Worm (Caenorhabditis elegans) whole organism, L4 larva: ENCODE results near the gene M02D8.5.

Experiments used
- D1046.2 ChIP-seq: fragments of 200-800 bp; sonication (Bioruptor generic); IDR thresholded peaks from 2 replicates; pipeline ENCODE4 v1.3.6; 2022; ENCODE audit warnings: missing genetic modification characterization, missing compliant biosample characterization
- F37D6.2 ChIP-seq: sonication (generic microtip); optimal IDR thresholded peaks from 2 replicates; lab custom pipeline; 2016; ENCODE audit warnings: mild to moderate bottlenecking, missing genetic modification characterization, missing compliant biosample characterization
- F49E8.2 ChIP-seq: sonication (generic microtip); optimal IDR thresholded peaks from 2 replicates; lab custom pipeline; 2016; ENCODE audit warnings: missing compliant biosample characterization, mild to moderate bottlenecking, missing genetic modification characterization, borderline replicate concordance
- R02D3.7 ChIP-seq: fragments of 150-350 bp; sonication (generic microtip); optimal IDR thresholded peaks from 3 replicates; lab custom pipeline; 2014; ENCODE audit warnings: missing biosample characterization, missing genetic modification characterization
- T26A8.4 ChIP-seq: fragments of 200-800 bp; sonication (Bioruptor generic); IDR thresholded peaks from 2 replicates; pipeline ENCODE4 v1.3.6; 2022; ENCODE audit warnings: missing genetic modification characterization, missing compliant biosample characterization
- Y105C5A.15 ChIP-seq: fragments of 200-800 bp; sonication (Bioruptor generic); IDR thresholded peaks from 2 replicates; pipeline ENCODE4 v1.3.6; 2022; ENCODE audit warnings: missing genetic modification characterization, missing compliant biosample characterization
- Y5F2A.4 ChIP-seq: fragments of 200-800 bp; sonication (Bioruptor generic); optimal IDR thresholded peaks from 2 replicates; lab custom pipeline; 2018; ENCODE audit warnings: mild to moderate bottlenecking, missing genetic modification characterization, missing compliant biosample characterization
- Y75B8A.6 ChIP-seq: fragments of 200-800 bp; sonication (Bioruptor generic); IDR thresholded peaks from 2 replicates; pipeline ENCODE4 v1.3.6; 2022; ENCODE audit warnings: missing genetic modification reagents, missing genetic modification characterization, missing compliant biosample characterization
- ZK337.2 ChIP-seq: fragments of 200-800 bp; sonication (Bioruptor generic); IDR thresholded peaks from 2 replicates; pipeline ENCODE4 v1.3.6; 2022; ENCODE audit warnings: missing genetic modification reagents, missing genetic modification characterization, missing compliant biosample characterization
- aha-1 ChIP-seq: fragments of 150-350 bp; peaks from one replicate; lab custom pipeline; 2014; ENCODE audit warnings: missing biosample characterization, missing genetic modification characterization
- aly-2 ChIP-seq: sonication (generic microtip); optimal IDR thresholded peaks from 2 replicates; lab custom pipeline; 2018; ENCODE audit warnings: missing biosample characterization, missing genetic modification characterization
- ama-1 ChIP-seq: fragments of 150-350 bp; optimal IDR thresholded peaks from 2 replicates; lab custom pipeline; 2014; ENCODE audit warnings: inconsistent platforms, mixed read lengths
- arid-1 ChIP-seq: fragments of 200-800 bp; sonication (Bioruptor generic); conservative IDR thresholded peaks from 2 replicates; pipeline ENCODE4 v1.3.6; 2022; ENCODE audit warnings: missing genetic modification reagents, missing genetic modification characterization, missing compliant biosample characterization
- ceh-32 ChIP-seq: sonication (generic microtip); optimal IDR thresholded peaks from 2 replicates; lab custom pipeline; 2016; ENCODE audit warnings: mild to moderate bottlenecking, missing genetic modification characterization, missing compliant biosample characterization; ENCODE audit not compliant: poor library complexity
- ceh-44 ChIP-seq: fragments of 200-800 bp; sonication (Bioruptor generic); IDR thresholded peaks from 2 replicates; pipeline ENCODE4 v1.3.6; 2022; ENCODE audit warnings: missing genetic modification reagents, missing genetic modification characterization, missing compliant biosample characterization
- ceh-62 ChIP-seq: sonication (generic microtip); optimal IDR thresholded peaks from 2 replicates; lab custom pipeline; 2017; ENCODE audit warnings: missing biosample characterization, missing genetic modification characterization
- cey-2 ChIP-seq: sonication (generic microtip); optimal IDR thresholded peaks from 3 replicates; lab custom pipeline; 2017; ENCODE audit warnings: missing genetic modification characterization, mild to moderate bottlenecking, missing compliant biosample characterization, antibody characterized with exemption, borderline replicate concordance; ENCODE audit not compliant: insufficient read depth
- ctbp-1 ChIP-seq: fragments of 200-800 bp; sonication (Bioruptor generic); IDR thresholded peaks from 2 replicates; pipeline ENCODE4 v1.3.6; 2022; ENCODE audit warnings: missing genetic modification reagents, missing genetic modification characterization, missing compliant biosample characterization
- daf-12 ChIP-seq: fragments of 150-350 bp; optimal IDR thresholded peaks from 2 replicates; lab custom pipeline; 2014; ENCODE audit warnings: missing biosample characterization, missing genetic modification reagents, missing genetic modification characterization
- daf-19 ChIP-seq: fragments of 200-800 bp; sonication (Bioruptor generic); conservative IDR thresholded peaks from 2 replicates; pipeline ENCODE4 v1.3.6; 2022; ENCODE audit warnings: missing genetic modification characterization, missing compliant biosample characterization
- daf-8 ChIP-seq: fragments of 200-800 bp; sonication (Bioruptor generic); IDR thresholded peaks from 2 replicates; pipeline ENCODE4 v1.3.6; 2022; ENCODE audit warnings: missing genetic modification characterization, missing compliant biosample characterization
- egl-43 ChIP-seq: fragments of 200-800 bp; sonication (Bioruptor generic); IDR thresholded peaks from 2 replicates; pipeline ENCODE4 v1.3.6; 2022; ENCODE audit warnings: missing genetic modification reagents, missing genetic modification characterization, missing compliant biosample characterization
- gei-8 ChIP-seq: fragments of 200-800 bp; sonication (Bioruptor generic); optimal IDR thresholded peaks from 2 replicates; lab custom pipeline; 2018; ENCODE audit warnings: mild to moderate bottlenecking, missing genetic modification characterization, missing compliant biosample characterization
- hif-1 ChIP-seq, 2 experiments: sonication (generic microtip); optimal IDR thresholded peaks; 2 replicates each; lab custom pipeline; 2016 to 2017; ENCODE audit warnings: missing compliant biosample characterization in 2 of 2, missing genetic modification characterization in 2 of 2, missing genetic modification reagents in 2 of 2, missing genotype in 2 of 2, mild to moderate bottlenecking in 1 of 2
- hlh-11 ChIP-seq: fragments of 200-800 bp; sonication (Bioruptor generic); optimal IDR thresholded peaks from 2 replicates; lab custom pipeline; 2018; ENCODE audit warnings: mild to moderate bottlenecking, missing genetic modification characterization, missing compliant biosample characterization
- hlh-30 ChIP-seq: sonication (generic microtip); optimal IDR thresholded peaks from 2 replicates; lab custom pipeline; 2017; ENCODE audit warnings: antibody characterized with exemption, mild to moderate bottlenecking, missing genetic modification characterization, missing compliant biosample characterization; ENCODE audit not compliant: insufficient read depth
- hmg-1.1 ChIP-seq: fragments of 200-800 bp; sonication (Bioruptor generic); IDR thresholded peaks from 2 replicates; pipeline ENCODE4 v1.3.6; 2022; ENCODE audit warnings: missing genetic modification reagents, missing genetic modification characterization, missing compliant biosample characterization
- jun-1 ChIP-seq: fragments of 150-350 bp; optimal IDR thresholded peaks from 2 replicates; lab custom pipeline; 2014; ENCODE audit warnings: missing biosample characterization, missing genetic modification reagents, missing genetic modification characterization
- lin-13 ChIP-seq: fragments of 150-350 bp; optimal IDR thresholded peaks from 2 replicates; lab custom pipeline; 2014; ENCODE audit warnings: missing biosample characterization, missing genetic modification reagents, missing genetic modification characterization
- madf-5 ChIP-seq, 2 experiments: fragments of 200-800 bp; sonication (Bioruptor generic); IDR thresholded peaks; 2 replicates each; pipeline ENCODE4 v1.3.6; 2022; ENCODE audit warnings: missing compliant biosample characterization in 2 of 2, missing genetic modification characterization in 2 of 2
- mdl-1 ChIP-seq, 2 experiments: fragments of 150-350 bp in 1 of 2; sonication (generic microtip) in 1 of 2; optimal IDR thresholded peaks; 2 replicates each; lab custom pipeline; 2014 to 2017; ENCODE audit warnings: missing biosample characterization in 2 of 2, missing genetic modification characterization in 2 of 2
- mdt-29 ChIP-seq: fragments of 200-800 bp; sonication (Bioruptor generic); IDR thresholded peaks from 2 replicates; pipeline ENCODE4 v1.3.6; 2022; ENCODE audit warnings: missing genetic modification reagents, missing genetic modification characterization, missing compliant biosample characterization
- mep-1 ChIP-seq: fragments of 150-350 bp; sonication (generic microtip); optimal IDR thresholded peaks from 3 replicates; lab custom pipeline; 2014; ENCODE audit warnings: missing biosample characterization, missing genetic modification characterization
- nhr-11 ChIP-seq: fragments of 150-350 bp; optimal IDR thresholded peaks from 2 replicates; lab custom pipeline; 2014; ENCODE audit warnings: missing biosample characterization, missing genetic modification characterization
- nhr-111 ChIP-seq: fragments of 200-800 bp; sonication (Bioruptor generic); optimal IDR thresholded peaks from 2 replicates; lab custom pipeline; 2018; ENCODE audit warnings: mild to moderate bottlenecking, missing genetic modification characterization, missing compliant biosample characterization
- nhr-237 ChIP-seq: sonication (generic microtip); optimal IDR thresholded peaks from 2 replicates; lab custom pipeline; 2017; ENCODE audit warnings: missing biosample characterization, missing genetic modification characterization
- nhr-25 ChIP-seq: sonication (generic microtip); optimal IDR thresholded peaks from 2 replicates; lab custom pipeline; 2017; ENCODE audit warnings: missing genetic modification characterization, mild to moderate bottlenecking, missing compliant biosample characterization, antibody characterized with exemption, moderate library complexity, borderline replicate concordance; ENCODE audit not compliant: insufficient read depth
- nhr-76 ChIP-seq: fragments of 150-350 bp; optimal IDR thresholded peaks from 2 replicates; lab custom pipeline; 2014; ENCODE audit warnings: missing biosample characterization, missing genetic modification characterization
- nhr-77 ChIP-seq: fragments of 150-350 bp; optimal IDR thresholded peaks from 2 replicates; lab custom pipeline; 2014; ENCODE audit warnings: missing biosample characterization, missing genetic modification characterization
- pha-4 ChIP-seq, 2 experiments: fragments of 150-350 bp in 1 of 2; fragments of 200-800 bp in 1 of 2; sonication (Bioruptor generic) in 1 of 2; IDR thresholded peaks in 1 of 2; optimal IDR thresholded peaks in 1 of 2; 2 replicates each; pipeline versions ENCODE4 v1.3.6 to Lab custom; 2014 to 2022; ENCODE audit warnings: missing genetic modification characterization in 2 of 2, missing genetic modification reagents in 2 of 2, missing biosample characterization in 1 of 2, missing compliant biosample characterization in 1 of 2
- php-3 ChIP-seq: fragments of 200-800 bp; sonication (Bioruptor generic); IDR thresholded peaks from 2 replicates; pipeline ENCODE4 v1.3.6; 2022; ENCODE audit warnings: missing genetic modification reagents, missing genetic modification characterization, missing compliant biosample characterization
- rbr-2 ChIP-seq: sonication (generic microtip); optimal IDR thresholded peaks from 2 replicates; lab custom pipeline; 2016; ENCODE audit warnings: missing genotype, missing genetic modification characterization, missing compliant biosample characterization
- set-16 ChIP-seq: fragments of 200-800 bp; sonication (Bioruptor generic); IDR thresholded peaks from 2 replicates; pipeline ENCODE4 v1.3.6; 2022; ENCODE audit warnings: missing genetic modification reagents, missing genetic modification characterization, missing compliant biosample characterization
- skn-1 ChIP-seq: fragments of 150-350 bp; optimal IDR thresholded peaks from 2 replicates; lab custom pipeline; 2014; ENCODE audit warnings: missing biosample characterization, missing genetic modification characterization
- spr-1 ChIP-seq: sonication (generic microtip); optimal IDR thresholded peaks from 2 replicates; lab custom pipeline; 2016; ENCODE audit warnings: mild to moderate bottlenecking, missing genetic modification characterization, missing compliant biosample characterization
- spr-3 ChIP-seq: fragments of 200-800 bp; sonication (Bioruptor generic); optimal IDR thresholded peaks from 2 replicates; lab custom pipeline; 2018; ENCODE audit warnings: mild to moderate bottlenecking, missing genetic modification characterization, missing compliant biosample characterization
- tra-1 ChIP-seq: fragments of 200-800 bp; sonication (Bioruptor generic); IDR thresholded peaks from 2 replicates; pipeline ENCODE4 v1.3.6; 2022; ENCODE audit warnings: missing genetic modification reagents, missing genetic modification characterization, missing compliant biosample characterization
- vab-7 ChIP-seq: fragments of 200-800 bp; sonication (Bioruptor generic); IDR thresholded peaks from 2 replicates; pipeline ENCODE4 v1.3.6; 2022; ENCODE audit warnings: missing genetic modification reagents, missing genetic modification characterization, missing compliant biosample characterization
- zip-11 ChIP-seq: fragments of 200-800 bp; sonication (Bioruptor generic); IDR thresholded peaks from 2 replicates; pipeline ENCODE4 v1.3.6; 2022; ENCODE audit warnings: missing genetic modification characterization, missing compliant biosample characterization
- ztf-7 ChIP-seq: fragments of 150-350 bp; optimal IDR thresholded peaks from 2 replicates; lab custom pipeline; 2014; ENCODE audit warnings: missing biosample characterization, missing genetic modification characterization

Gene M02D8.5

DNA sequence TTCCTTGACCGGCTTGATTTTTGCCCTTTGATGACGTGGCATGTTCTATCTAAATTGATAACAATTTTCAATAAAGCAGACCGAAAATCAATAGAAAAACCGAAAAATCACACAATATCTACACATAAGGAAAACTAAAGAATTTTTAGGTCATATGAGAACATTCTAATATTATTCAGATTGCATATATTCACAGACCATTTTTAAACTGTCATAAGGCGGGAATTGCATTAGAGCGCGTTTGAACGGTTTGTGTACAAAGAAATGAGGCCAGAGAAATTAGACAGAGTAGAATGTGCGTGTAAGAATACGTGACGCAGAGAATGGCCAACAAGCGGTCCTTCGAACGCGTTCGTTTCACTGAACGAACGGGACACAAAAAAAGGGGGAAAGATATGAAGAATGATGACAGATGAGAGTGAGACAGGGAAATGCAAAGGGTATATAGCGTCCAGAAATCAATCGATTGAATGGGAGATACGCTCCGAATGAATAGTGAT, 24.4 kb downstream of the M02D8.5 start, which contains the start of gene M02D8.3 (continued):
- TF ChIP-seq T26A8.4 (GFP tag; lab: Robert Waterston, UW) (no peak), tra-1 (no peak), hif-1 (tag; optimal IDR thresholded peaks at IDR 0.05; lab: Kevin White, UChicago) (peak in 1 of 2 experiments; percentile 41), nhr-77 (tag; lab: Kevin White, UChicago) (peak; percentile 45), Y105C5A.15 (GFP tag; lab: Robert Waterston, UW) (no peak), ama-1 (lab: Kevin White, UChicago) (no peak), ztf-7 (tag; lab: Kevin White, UChicago) (peak; percentile 5), gei-8 (GFP tag; lab: Kevin White, UChicago) (no peak), daf-19 (GFP tag; lab: Robert Waterston, UW) (no peak), daf-12 (tag; lab: Kevin White, UChicago) (no peak), ctbp-1 (no peak), pha-4 (GFP tag; IDR thresholded peaks at IDR 0.05; lab: Robert Waterston, UW) (no peak), pha-4 (tag; optimal IDR thresholded peaks at IDR 0.05; lab: Kevin White, UChicago) (peak; percentile 48), Y75B8A.6 (no peak), F49E8.2 (no peak), zip-11 (GFP tag; lab: Robert Waterston, UW) (no peak), ceh-62 (tag; lab: Kevin White, UChicago) (no peak), mdl-1 (tag; optimal IDR thresholded peaks at IDR 0.05; lab: Kevin White, UChicago) (peak in 1 of 2 experiments; percentile 77), madf-5 (GFP tag; IDR thresholded peaks at IDR 0.05; lab: Robert Waterston, UW) (no peak), Y5F2A.4 (no peak), set-16 (no peak), vab-7 (GFP tag; lab: Robert Waterston, UW) (no peak), nhr-25 (tag; lab: Kevin White, UChicago) (peak; percentile 43), hlh-30 (tag; lab: Kevin White, UChicago) (peak; percentile 91), daf-8 (GFP tag; lab: Robert Waterston, UW) (no peak), nhr-111 (GFP tag; lab: Kevin White, UChicago) (no peak), ceh-44 (GFP tag; lab: Robert Waterston, UW) (no peak), nhr-11 (tag; lab: Kevin White, UChicago) (no peak), aly-2 (tag; lab: Kevin White, UChicago) (no peak), mep-1 (tag; lab: Kevin White, UChicago) (peak; percentile 74), nhr-76 (tag; lab: Kevin White, UChicago) (no peak), php-3 (no peak), cey-2 (no peak), nhr-237 (tag; lab: Kevin White, UChicago) (no peak), aha-1 (tag; lab: Kevin White, UChicago) (peak; percentile 98), rbr-2 (tag; lab: Kevin White, UChicago) (peak; percentile 57), D1046.2 (GFP tag; lab: Robert Waterston, UW) (no peak), ceh-32 (tag; lab: Kevin White, UChicago) (no peak), F37D6.2 (peak; percentile 10), hmg-1.1 (GFP tag; lab: Robert Waterston, UW) (0 out of 2 replicates have a peak, but pooled peaks have one; percentile 41), spr-1 (tag; lab: Kevin White, UChicago) (no peak), spr-3 (GFP tag; lab: Kevin White, UChicago) (no peak), arid-1 (GFP tag; lab: Robert Waterston, UW) (0 out of 2 replicates have a peak, but pooled peaks have one; percentile 6), hlh-11 (tag; lab: Kevin White, UChicago) (peak; percentile 70), ZK337.2 (GFP tag; lab: Robert Waterston, UW) (no peak), lin-13 (GFP tag; lab: Kevin White, UChicago) (peak; percentile 10), egl-43 (GFP tag; lab: Robert Waterston, UW) (no peak), jun-1 (tag; lab: Kevin White, UChicago) (no peak), mdt-29 (GFP tag; lab: Robert Waterston, UW) (no peak), R02D3.7 (tag; lab: Kevin White, UChicago) (no peak), skn-1 (tag; lab: Kevin White, UChicago) (no peak)
